Worm (Caenorhabditis elegans) whole organism, mixed stage, embryonic: Measurements from ENCODE around the gene sra-35.

Source experiments
- M03D4.4 ChIP-seq: sonication (generic microtip); optimal IDR thresholded peaks from 2 replicates; lab custom pipeline; 2017; ENCODE audit warnings: mild to moderate bottlenecking, missing genetic modification characterization, missing compliant biosample characterization
- cnd-1 ChIP-seq: fragments of 200-800 bp; sonication (Bioruptor generic); optimal IDR thresholded peaks from 2 replicates; lab custom pipeline; 2018; ENCODE audit warnings: mild to moderate bottlenecking, missing genetic modification characterization, missing compliant biosample characterization
- elt-3 ChIP-seq: fragments of 150-350 bp; optimal IDR thresholded peaks from 2 replicates; lab custom pipeline; 2014; ENCODE audit warnings: missing biosample characterization, missing genetic modification characterization
- flh-1 ChIP-seq: fragments of 200-800 bp; sonication (Bioruptor generic); optimal IDR thresholded peaks from 2 replicates; lab custom pipeline; 2018; ENCODE audit warnings: mild to moderate bottlenecking, missing genetic modification characterization, moderate library complexity, missing compliant biosample characterization
- hlh-1 ChIP-seq: fragments of 150-350 bp; optimal IDR thresholded peaks from 2 replicates; lab custom pipeline; 2014; ENCODE audit warnings: missing biosample characterization, missing genetic modification reagents, missing genetic modification characterization
- lin-13 ChIP-seq: fragments of 150-350 bp; optimal IDR thresholded peaks from 2 replicates; lab custom pipeline; 2014; ENCODE audit warnings: missing biosample characterization, missing genetic modification characterization
- mep-1 ChIP-seq: fragments of 150-350 bp; optimal IDR thresholded peaks from 2 replicates; lab custom pipeline; 2017; ENCODE audit warnings: missing biosample characterization, missing genetic modification reagents, missing genetic modification characterization, inconsistent platforms
- nhr-237 ChIP-seq: fragments of 150-350 bp; optimal IDR thresholded peaks from 2 replicates; lab custom pipeline; 2014; ENCODE audit warnings: missing biosample characterization, missing genetic modification characterization
- pha-4 ChIP-seq: fragments of 150-350 bp; optimal IDR thresholded peaks from 2 replicates; lab custom pipeline; 2018; ENCODE audit warnings: missing biosample characterization, missing genetic modification reagents, missing genetic modification characterization
- tbx-8 ChIP-seq: fragments of 200-800 bp; sonication (Bioruptor generic); optimal IDR thresholded peaks from 2 replicates; lab custom pipeline; 2018; ENCODE audit warnings: mild to moderate bottlenecking, missing genetic modification characterization, moderate library complexity, missing compliant biosample characterization
- unc-39 ChIP-seq: fragments of 150-350 bp; optimal IDR thresholded peaks from 2 replicates; lab custom pipeline; 2014; ENCODE audit warnings: missing biosample characterization, missing genetic modification characterization
- unc-62 ChIP-seq: fragments of 150-350 bp; optimal IDR thresholded peaks from 2 replicates; lab custom pipeline; 2014; ENCODE audit warnings: missing biosample characterization, missing genetic modification reagents, missing genetic modification characterization
- ztf-11 ChIP-seq: fragments of 150-350 bp; optimal IDR thresholded peaks from 2 replicates; lab custom pipeline; 2014; ENCODE audit warnings: missing biosample characterization, missing genetic modification characterization

DNA sequence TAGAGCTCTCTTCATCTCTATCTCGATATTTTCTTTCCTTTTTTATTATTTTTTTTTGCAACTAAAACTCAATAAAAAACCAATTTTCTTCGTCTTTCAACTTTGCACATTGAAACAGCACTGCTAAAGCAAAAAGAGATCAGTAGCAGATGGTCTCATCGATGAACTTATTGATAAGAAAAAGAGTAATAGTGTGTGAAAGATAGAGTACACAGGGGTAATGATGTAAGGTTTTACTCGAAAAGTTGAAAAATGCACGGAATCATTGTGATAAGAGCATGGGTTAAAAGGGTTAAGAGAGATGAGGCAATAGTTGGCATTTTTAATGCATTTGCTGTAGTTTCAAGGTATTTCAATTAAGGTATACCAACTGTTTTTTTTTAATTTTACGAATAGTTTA is 24.4 kb upstream of the sra-35 start:
- TF ChIP-seq mep-1 (tag; lab: Kevin White, UChicago) = no peak
- TF ChIP-seq unc-62 (GFP tag; lab: Kevin White, UChicago) = no peak
- TF ChIP-seq M03D4.4 (tag; lab: Kevin White, UChicago) = no peak
- no peak for TF ChIP-seq elt-3 (tag; lab: Kevin White, UChicago)
- TF ChIP-seq pha-4 = no peak
- no peak for TF ChIP-seq flh-1
- no peak for TF ChIP-seq tbx-8 (GFP tag; lab: Kevin White, UChicago)
- TF ChIP-seq nhr-237 (tag; lab: Kevin White, UChicago) = no peak
- TF ChIP-seq lin-13 (tag; lab: Kevin White, UChicago) = no peak
- no peak for TF ChIP-seq ztf-11 (tag; lab: Kevin White, UChicago)
- no peak for TF ChIP-seq cnd-1 (tag; lab: Kevin White, UChicago)
- no peak for TF ChIP-seq unc-39 (tag; lab: Kevin White, UChicago)
- no peak for TF ChIP-seq hlh-1
